Fruit fly (Drosophila melanogaster): ENCODE measurements around the gene Srp72.

- no peak for TF ChIP-seq Pif1B (GFP tag; optimal IDR thresholded peaks at IDR 0.05)
- TF ChIP-seq CG12605 (GFP tag; IDR thresholded peaks at IDR 0.05) = no peak
- no peak for TF ChIP-seq EcR (GFP tag; optimal IDR thresholded peaks at IDR 0.05)
- no peak for TF ChIP-seq CG9948 (tag; optimal IDR thresholded peaks at IDR 0.05)
- TF ChIP-seq CG8301 (tag; optimal IDR thresholded peaks at IDR 0.05) = no peak
- TF ChIP-seq CG8159 (tag; optimal IDR thresholded peaks at IDR 0.05) = no peak
- no peak for TF ChIP-seq Ets98B (GFP tag; IDR thresholded peaks at IDR 0.05)
- TF ChIP-seq Pif1A (GFP tag; optimal IDR thresholded peaks at IDR 0.05) = no peak
- TF ChIP-seq CG32121 (GFP tag; IDR thresholded peaks at IDR 0.05) = no peak
- no peak for TF ChIP-seq CG15710 (tag; optimal IDR thresholded peaks at IDR 0.05)
- TF ChIP-seq CG10348 (GFP tag; IDR thresholded peaks at IDR 0.05) = no peak
- no peak for TF ChIP-seq CG14655 (GFP tag; optimal IDR thresholded peaks at IDR 0.05)
- TF ChIP-seq rn (GFP tag; IDR thresholded peaks at IDR 0.05) = no peak
- TF ChIP-seq CG4496 (GFP tag; IDR thresholded peaks at IDR 0.05) = no peak
These were observed 45.3 kb upstream of the Srp72 start for dm6 chr3R:20543220-20543619.

Measured in whole organism, pupa.